Worm (Caenorhabditis elegans): ENCODE data around the gene cyp-33E2.

cyp-33E2 gene

DNA sequence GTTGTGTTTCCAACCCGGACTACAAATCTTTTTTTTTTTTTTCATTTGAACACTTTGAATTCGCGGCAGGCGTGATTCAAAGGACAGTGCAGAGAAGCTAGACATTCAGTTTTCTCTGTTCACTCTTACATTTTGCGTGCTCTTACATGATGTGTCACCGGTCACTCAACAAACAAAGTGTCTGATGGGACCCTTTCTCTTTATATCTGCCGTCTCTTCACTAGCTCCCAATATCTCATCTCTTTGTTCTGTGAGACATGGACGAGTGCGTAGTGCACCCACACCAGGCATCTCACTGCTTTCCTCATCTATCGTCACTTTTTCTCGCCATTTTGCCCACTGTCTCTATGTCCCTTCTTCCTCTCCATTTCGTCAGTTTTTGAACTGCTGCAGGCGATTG, 25.1 kb upstream of the cyp-33E2 start (continued):
- TF ChIP-seq nhr-48 (tag; optimal IDR thresholded peaks at IDR 0.05) = peak; percentile 92
- TF ChIP-seq lim-7 (GFP tag; IDR thresholded peaks at IDR 0.05) = no peak
- no peak for TF ChIP-seq tag-97 (GFP tag; IDR thresholded peaks at IDR 0.05)
- TF ChIP-seq unc-130 (GFP tag; optimal IDR thresholded peaks at IDR 0.05) = no peak
- peak; percentile 54; the same call in 1 of the 2 replicates for TF ChIP-seq ZK337.2 (GFP tag; IDR thresholded peaks at IDR 0.05)
- TF ChIP-seq ztf-7 (tag; optimal IDR thresholded peaks at IDR 0.05) = no peak
- TF ChIP-seq mdl-1 (tag; optimal IDR thresholded peaks at IDR 0.05) = peak in 1 of 2 experiments; percentile 26
- TF ChIP-seq aly-2 (tag; optimal IDR thresholded peaks at IDR 0.05) = no peak
- 0 out of 2 replicates have a peak, but pooled peaks have one; percentile 12 for TF ChIP-seq php-3 (GFP tag; IDR thresholded peaks at IDR 0.05)
- no peak for TF ChIP-seq skn-1 (tag; optimal IDR thresholded peaks at IDR 0.05)
- no peak for TF ChIP-seq gei-8 (GFP tag; optimal IDR thresholded peaks at IDR 0.05)
- no peak for TF ChIP-seq R02D3.7 (tag; optimal IDR thresholded peaks at IDR 0.05)
- peak; percentile 71 for TF ChIP-seq hlh-11 (tag; optimal IDR thresholded peaks at IDR 0.05)
- TF ChIP-seq ceh-82 (tag; optimal IDR thresholded peaks at IDR 0.05) = no peak
- TF ChIP-seq vab-7 (GFP tag; IDR thresholded peaks at IDR 0.05) = 0 out of 2 replicates have a peak, but pooled peaks have one; percentile 31
- no peak for TF ChIP-seq egl-43 (GFP tag; IDR thresholded peaks at IDR 0.05)
- TF ChIP-seq jun-1 (tag; optimal IDR thresholded peaks at IDR 0.05) = no peak
- no peak for TF ChIP-seq ceh-44 (GFP tag; IDR thresholded peaks at IDR 0.05)
- no peak for TF ChIP-seq tra-1 (GFP tag; IDR thresholded peaks at IDR 0.05)
- no peak for TF ChIP-seq fkh-10 (GFP tag; optimal IDR thresholded peaks at IDR 0.05)
- no peak for TF ChIP-seq nhr-77 (tag; optimal IDR thresholded peaks at IDR 0.05)
- no peak for TF ChIP-seq cey-2 (tag; optimal IDR thresholded peaks at IDR 0.05; ENCODE audit: borderline replicate concordance, insufficient read depth)
- TF ChIP-seq spr-1 (tag; optimal IDR thresholded peaks at IDR 0.05) = no peak
- TF ChIP-seq nhr-28 (tag; optimal IDR thresholded peaks at IDR 0.05) = peak; percentile 55
- no peak for TF ChIP-seq ceh-28 (tag; optimal IDR thresholded peaks at IDR 0.05)
- peak; percentile 54 for TF ChIP-seq dpl-1 (GFP tag; optimal IDR thresholded peaks at IDR 0.05)
- TF ChIP-seq nhr-6 (tag; optimal IDR thresholded peaks at IDR 0.05) = peak; percentile 10
- TF ChIP-seq pha-4 (GFP tag; IDR thresholded peaks at IDR 0.05) = no peak
- TF ChIP-seq pha-4 (tag; optimal IDR thresholded peaks at IDR 0.05) = peak; percentile 40
- TF ChIP-seq daf-8 (GFP tag; IDR thresholded peaks at IDR 0.05) = no peak
- no peak for TF ChIP-seq ctbp-1 (GFP tag; IDR thresholded peaks at IDR 0.05)
- no peak for TF ChIP-seq dmd-9 (GFP tag; IDR thresholded peaks at IDR 0.05)
- no peak for TF ChIP-seq nhr-10 (tag; optimal IDR thresholded peaks at IDR 0.05)
- TF ChIP-seq rbr-2 (tag; optimal IDR thresholded peaks at IDR 0.05) = peak; percentile 71
- TF ChIP-seq lin-13 (GFP tag; optimal IDR thresholded peaks at IDR 0.05) = peak; percentile 50
- TF ChIP-seq egl-27 (tag; optimal IDR thresholded peaks at IDR 0.05) = no peak
- no peak for TF ChIP-seq madf-5 (GFP tag; IDR thresholded peaks at IDR 0.05)
- TF ChIP-seq nhr-111 (GFP tag; optimal IDR thresholded peaks at IDR 0.05) = no peak
- TF ChIP-seq unc-39 (tag; optimal IDR thresholded peaks at IDR 0.05) = no peak
- TF ChIP-seq dmd-6 (GFP tag; IDR thresholded peaks at IDR 0.05) = peak; percentile 53
- TF ChIP-seq T20F7.1 (GFP tag; optimal IDR thresholded peaks at IDR 0.05) = no peak
- no peak for TF ChIP-seq saeg-2 (GFP tag; IDR thresholded peaks at IDR 0.05)
- peak; percentile 71 for TF ChIP-seq nhr-11 (tag; optimal IDR thresholded peaks at IDR 0.05)
- TF ChIP-seq mxl-2 (GFP tag; conservative IDR thresholded peaks at IDR 0.05) = no peak
- TF ChIP-seq lin-29 (GFP tag; IDR thresholded peaks at IDR 0.05) = no peak
- TF ChIP-seq unc-62 (GFP tag; optimal IDR thresholded peaks at IDR 0.05 in 1 of 2) = peak in 1 of 2 experiments; percentile 84
- peak; percentile 48 for TF ChIP-seq unc-62 (tag; optimal IDR thresholded peaks at IDR 0.05)
- TF ChIP-seq mep-1 (tag; optimal IDR thresholded peaks at IDR 0.05) = peak; percentile 75
- peak; percentile 29 for TF ChIP-seq mxl-3 (GFP tag; optimal IDR thresholded peaks at IDR 0.05)
- no peak for TF ChIP-seq daf-19 (GFP tag; conservative IDR thresholded peaks at IDR 0.05)
- TF ChIP-seq pqm-1 (tag; optimal IDR thresholded peaks at IDR 0.05) = no peak
- TF ChIP-seq F26F4.8 (GFP tag; conservative IDR thresholded peaks at IDR 0.05) = no peak
- no peak for TF ChIP-seq zfp-3 (GFP tag; conservative IDR thresholded peaks at IDR 0.05)

Data from whole organism, L4 larva.